Worm (Caenorhabditis elegans): ENCODE results near the gene T19C9.10.

- no peak for TF ChIP-seq dao-5 (tag; optimal IDR thresholded peaks at IDR 0.05)
- TF ChIP-seq W03F9.2 (tag; optimal IDR thresholded peaks at IDR 0.05) = no peak
- no peak for TF ChIP-seq him-1 (tag; optimal IDR thresholded peaks at IDR 0.05)
These were observed 44.2 kb upstream of the T19C9.10 start, which contains the start of gene srz-47 for ce11 chrV:17192238-17192637.

Measured in whole organism, L4/young adult.